Fruit fly (Drosophila melanogaster): ENCODE data around the gene CG3819.

CG3819 gene

dm6 chr3L:18911082-18911481 lies 10.8 kb downstream of the CG3819 start, which contains the start of gene Ir75d:
Gene Ir75d (minus strand): TSS chr3L:18911182.
- TF ChIP-seq eg (GFP tag; IDR thresholded peaks at IDR 0.05) (no peak), Sox14 (GFP tag; optimal IDR thresholded peaks at IDR 0.05) (no peak)

dm6 chr3L:18904772-18905601 lies 16.9 kb downstream of the CG3819 start, which contains the start of the genes CSN1b and Prp6:
Gene CSN1b (minus strand): TSS chr3L:18904930.
Gene Prp6 (plus strand): TSS chr3L:18905372.
- TF ChIP-seq pdm3 (GFP tag; optimal IDR thresholded peaks at IDR 0.05): no peak
- no peak for TF ChIP-seq ss (GFP tag; optimal IDR thresholded peaks at IDR 0.05)
- no peak for TF ChIP-seq CG16779 (tag; optimal IDR thresholded peaks at IDR 0.05)
- no peak for TF ChIP-seq Eip75B (GFP tag; optimal IDR thresholded peaks at IDR 0.05)
- no peak for TF ChIP-seq CG6163 (GFP tag; IDR thresholded peaks at IDR 0.05)
- no peak for TF ChIP-seq CG11294 (GFP tag; IDR thresholded peaks at IDR 0.05)
- no peak for TF ChIP-seq CG6792 (GFP tag; optimal IDR thresholded peaks at IDR 0.05)
- no peak for TF ChIP-seq CG10669 (GFP tag; optimal IDR thresholded peaks at IDR 0.05)
- TF ChIP-seq Sox102F (GFP tag; optimal IDR thresholded peaks at IDR 0.05): no peak
- no peak for TF ChIP-seq CG6808 (GFP tag; optimal IDR thresholded peaks at IDR 0.05)
- TF ChIP-seq CG15336 (GFP tag; IDR thresholded peaks at IDR 0.05): no peak
- no peak for TF ChIP-seq net (GFP tag; optimal IDR thresholded peaks at IDR 0.05)
- no peak for TF ChIP-seq Lpt (GFP tag; optimal IDR thresholded peaks at IDR 0.05)
- no peak for TF ChIP-seq CG1621 (tag; optimal IDR thresholded peaks at IDR 0.05)
- TF ChIP-seq cyc (GFP tag; optimal IDR thresholded peaks at IDR 0.05): no peak

- TF ChIP-seq dsx (GFP tag; optimal IDR thresholded peaks at IDR 0.05; ENCODE audit: poor library complexity, severe bottlenecking): peak; percentile 66
- TF ChIP-seq CG34406 (GFP tag; optimal IDR thresholded peaks at IDR 0.05): no peak
- TF ChIP-seq esn (GFP tag; optimal IDR thresholded peaks at IDR 0.05): peak; percentile 15
- no peak for TF ChIP-seq CG11902 (GFP tag; optimal IDR thresholded peaks at IDR 0.05)
Observed at dm6 chr3L:18901411-18901810, 20.5 kb downstream of the CG3819 start, which contains the start of the genes arx and CG6843. Gene arx (minus strand): TSS chr3L:18901554. Gene CG6843 (plus strand): TSS chr3L:18901594.

dm6 chr3L:18898770-18899278 lies 23.1 kb downstream of the CG3819 start, which contains the start of gene RpL26:
Gene RpL26 (plus strand): TSS chr3L:18898875.
- TF ChIP-seq topi (GFP tag; optimal IDR thresholded peaks at IDR 0.05) (peak; percentile 68), achi (GFP tag; optimal IDR thresholded peaks at IDR 0.05) (peak; percentile 100), fkh (GFP tag; optimal IDR thresholded peaks at IDR 0.05) (no peak), Eip78C (GFP tag) (peak; percentile 79), vri (GFP tag; optimal IDR thresholded peaks at IDR 0.05) (no peak), net (GFP tag; optimal IDR thresholded peaks at IDR 0.05) (no peak), CG9139 (GFP tag; optimal IDR thresholded peaks at IDR 0.05) (no peak), Hr39 (GFP tag; optimal IDR thresholded peaks at IDR 0.05) (peak; percentile 86), lz (GFP tag; optimal IDR thresholded peaks at IDR 0.05) (peak; percentile 83), CG10669 (GFP tag; optimal IDR thresholded peaks at IDR 0.05) (no peak), Eip75B (GFP tag; optimal IDR thresholded peaks at IDR 0.05) (no peak), CG32006 (GFP tag; optimal IDR thresholded peaks at IDR 0.05) (no peak), CG3032 (tag; optimal IDR thresholded peaks at IDR 0.05) (peak; percentile 60), eg (GFP tag; IDR thresholded peaks at IDR 0.05) (peak; percentile 60; the same call in 1 of the 3 replicates), CG34406 (GFP tag; optimal IDR thresholded peaks at IDR 0.05) (peak; percentile 57), Sox14 (GFP tag; optimal IDR thresholded peaks at IDR 0.05) (peak; percentile 70), CG10631 (GFP tag; optimal IDR thresholded peaks at IDR 0.05) (peak; percentile 68), Sox102F (GFP tag; optimal IDR thresholded peaks at IDR 0.05) (no peak), CG11762 (GFP tag; optimal IDR thresholded peaks at IDR 0.05; ENCODE audit: insufficient read depth) (no peak), dac (GFP tag; optimal IDR thresholded peaks at IDR 0.05) (no peak), CG31627 (GFP tag; optimal IDR thresholded peaks at IDR 0.05) (peak; percentile 86), dsx (GFP tag; optimal IDR thresholded peaks at IDR 0.05; ENCODE audit: poor library complexity, severe bottlenecking) (peak; percentile 14), CG6808 (GFP tag; optimal IDR thresholded peaks at IDR 0.05) (no peak), CG8319 (GFP tag; optimal IDR thresholded peaks at IDR 0.05) (peak; percentile 45), Sox15 (GFP tag; optimal IDR thresholded peaks at IDR 0.05) (peak; percentile 55), CG11294 (GFP tag; IDR thresholded peaks at IDR 0.05) (peak; percentile 41; the same call in 1 of the 2 replicates), CG6854 (GFP tag; optimal IDR thresholded peaks at IDR 0.05) (peak; percentile 80), Gug (GFP tag; IDR thresholded peaks at IDR 0.05) (0 out of 2 replicates have a peak, but pooled peaks have one; percentile 14), CG6163 (GFP tag; IDR thresholded peaks at IDR 0.05) (peak; percentile 58; the same call in 2 of the 3 replicates), esn (GFP tag; optimal IDR thresholded peaks at IDR 0.05) (peak; percentile 81), Blimp-1 (GFP tag; optimal IDR thresholded peaks at IDR 0.05) (peak; percentile 27), CG11902 (GFP tag; optimal IDR thresholded peaks at IDR 0.05) (peak; percentile 50), cyc (GFP tag; optimal IDR thresholded peaks at IDR 0.05) (peak; percentile 63)

All from whole organism, prepupa.